Fruit fly (Drosophila melanogaster) whole organism, prepupa: Measurements from ENCODE around the gene CG3225.

ENCODE experiments used
- CG31627 ChIP-seq: fragments of 200-800 bp; sonication (Bioruptor generic); optimal IDR thresholded peaks from 3 replicates; lab custom pipeline; 2016; ENCODE audit warnings: missing biosample characterization, missing genetic modification characterization
- Lpt ChIP-seq: fragments of 200-800 bp; sonication (Bioruptor generic); optimal IDR thresholded peaks from 3 replicates; lab custom pipeline; 2016; ENCODE audit warnings: missing biosample characterization, missing genetic modification characterization
- ss ChIP-seq, 2 experiments: fragments of 200-800 bp; sonication (Bioruptor generic); optimal IDR thresholded peaks; 2 replicates in 1 of 2; 3 replicates in 1 of 2; lab custom pipeline; 2017 to 2018; ENCODE audit warnings: mild to moderate bottlenecking in 2 of 2, missing biosample characterization in 2 of 2, missing genetic modification characterization in 2 of 2, moderate library complexity in 1 of 2

dm6 chr2L:4801705-4802216, 16.3 kb downstream of the CG3225 start, which contains the start of gene slf:
- TF ChIP-seq ss (GFP tag; optimal IDR thresholded peaks at IDR 0.05; lab: Kevin White, UChicago) = no peak
- no peak for TF ChIP-seq CG31627 (GFP tag; lab: Kevin White, UChicago)
- no peak for TF ChIP-seq Lpt (GFP tag; lab: Kevin White, UChicago)
